Worm (Caenorhabditis elegans): Measurements from ENCODE around the gene W02H5.19.

- TF ChIP-seq med-1 (GFP tag; optimal IDR thresholded peaks at IDR 0.05; ENCODE audit: insufficient read depth) (no peak), ztf-23 (GFP tag; IDR thresholded peaks at IDR 0.05) (no peak), flt-1 (GFP tag; IDR thresholded peaks at IDR 0.05) (no peak)
Measured at ce11 chrV:2652557-2653133, 14.0 kb downstream of the W02H5.19 start, which contains the start of the genes W02H5.8 and angl-1.
